Fruit fly (Drosophila melanogaster) whole organism, prepupa: Measurements from ENCODE around the gene repo.

Experiments
- Blimp-1 ChIP-seq: fragments of 200-800 bp; sonication (Bioruptor generic); optimal IDR thresholded peaks from 3 replicates; lab custom pipeline; 2017; ENCODE audit warnings: missing biosample characterization, missing genetic modification characterization, mild to moderate bottlenecking, moderate library complexity, missing genetic modification reagents
- CG10631 ChIP-seq: fragments of 200-800 bp; sonication (Bioruptor generic); optimal IDR thresholded peaks from 2 replicates; lab custom pipeline; 2016; ENCODE audit warnings: missing biosample characterization, missing genetic modification characterization
- CG11762 ChIP-seq: fragments of 200-800 bp; sonication (Bioruptor generic); optimal IDR thresholded peaks from 3 replicates; lab custom pipeline; 2016; ENCODE audit warnings: missing biosample characterization, missing genetic modification characterization; ENCODE audit not compliant: insufficient read depth
- CG11902 ChIP-seq: fragments of 200-800 bp; sonication (Bioruptor generic); optimal IDR thresholded peaks from 3 replicates; lab custom pipeline; 2016; ENCODE audit warnings: missing biosample characterization, missing genetic modification characterization
- CG15336 ChIP-seq: fragments of 200-800 bp; sonication (Bioruptor generic); IDR thresholded peaks from 2 replicates; pipeline ENCODE4 v1.3.6; 2022; ENCODE audit warnings: missing biosample characterization, missing genetic modification characterization
- CG1621 ChIP-seq: fragments of 200-800 bp; sonication (Bioruptor generic); optimal IDR thresholded peaks from 3 replicates; lab custom pipeline; 2018; ENCODE audit warnings: missing biosample characterization, mild to moderate bottlenecking, missing genetic modification characterization
- CG16779 ChIP-seq: fragments of 200-800 bp; sonication (Bioruptor generic); optimal IDR thresholded peaks from 3 replicates; lab custom pipeline; 2017; ENCODE audit warnings: missing biosample characterization, mild to moderate bottlenecking, missing genetic modification characterization
- CG31627 ChIP-seq: fragments of 200-800 bp; sonication (Bioruptor generic); optimal IDR thresholded peaks from 3 replicates; lab custom pipeline; 2016; ENCODE audit warnings: missing biosample characterization, missing genetic modification characterization
- CG32006 ChIP-seq: fragments of 200-800 bp; sonication (Bioruptor generic); optimal IDR thresholded peaks from 3 replicates; lab custom pipeline; 2017; ENCODE audit warnings: missing biosample characterization, mild to moderate bottlenecking, missing genetic modification characterization
- CG34406 ChIP-seq: fragments of 200-800 bp; sonication (Bioruptor generic); optimal IDR thresholded peaks from 3 replicates; lab custom pipeline; 2016; ENCODE audit warnings: missing biosample characterization, missing genetic modification characterization
- CG6163 ChIP-seq: fragments of 200-800 bp; sonication (Bioruptor generic); IDR thresholded peaks from 3 replicates; pipeline ENCODE4 v1.3.6; 2022; ENCODE audit warnings: missing biosample characterization, missing genetic modification characterization
- CG6276 ChIP-seq: fragments of 200-800 bp; sonication (Bioruptor generic); optimal IDR thresholded peaks from 2 replicates; lab custom pipeline; 2017; ENCODE audit warnings: missing biosample characterization, mild to moderate bottlenecking, missing genetic modification characterization
- CG6792 ChIP-seq: fragments of 200-800 bp; sonication (Bioruptor generic); optimal IDR thresholded peaks from 3 replicates; lab custom pipeline; 2016; ENCODE audit warnings: missing biosample characterization, missing genetic modification characterization
- CG6808 ChIP-seq: fragments of 200-800 bp; sonication (Bioruptor generic); optimal IDR thresholded peaks from 3 replicates; lab custom pipeline; 2017; ENCODE audit warnings: missing biosample characterization, missing genetic modification characterization, mild to moderate bottlenecking, moderate library complexity, missing genetic modification reagents
- CG7368 ChIP-seq: fragments of 200-800 bp; sonication (Bioruptor generic); optimal IDR thresholded peaks from 3 replicates; lab custom pipeline; 2016; ENCODE audit warnings: missing biosample characterization, missing genetic modification characterization
- CG8119 ChIP-seq: fragments of 200-800 bp; sonication (Bioruptor generic); IDR thresholded peaks from 3 replicates; pipeline ENCODE4 v1.3.6; 2022; ENCODE audit warnings: missing biosample characterization, missing genetic modification characterization
- CG8632 ChIP-seq: fragments of 200-800 bp; sonication (Bioruptor generic); optimal IDR thresholded peaks from 3 replicates; lab custom pipeline; 2016; ENCODE audit warnings: missing biosample characterization, missing genetic modification characterization
- CG9139 ChIP-seq: fragments of 200-800 bp; sonication (Bioruptor generic); optimal IDR thresholded peaks from 3 replicates; lab custom pipeline; 2017; ENCODE audit warnings: missing biosample characterization, mild to moderate bottlenecking, missing genetic modification characterization
- Eip75B ChIP-seq: fragments of 200-800 bp; sonication (Bioruptor generic); optimal IDR thresholded peaks from 3 replicates; lab custom pipeline; 2016; ENCODE audit warnings: missing biosample characterization, missing genetic modification characterization
- Eip78C ChIP-seq: fragments of 200-800 bp; sonication (Bioruptor generic); peaks from one replicate; lab custom pipeline; 2016; ENCODE audit warnings: missing biosample characterization, missing genetic modification characterization
- Ets21C ChIP-seq: fragments of 200-800 bp; sonication (Bioruptor generic); optimal IDR thresholded peaks from 3 replicates; lab custom pipeline; 2016; ENCODE audit warnings: missing biosample characterization, missing genetic modification characterization
- Gug ChIP-seq: fragments of 200-800 bp; sonication (Bioruptor generic); IDR thresholded peaks from 2 replicates; pipeline ENCODE4 v1.3.6; 2022; ENCODE audit warnings: missing biosample characterization, missing genetic modification characterization
- Hr39 ChIP-seq: fragments of 200-800 bp; sonication (Bioruptor generic); optimal IDR thresholded peaks from 2 replicates; lab custom pipeline; 2016; ENCODE audit warnings: missing biosample characterization, missing genetic modification characterization
- Lpt ChIP-seq: fragments of 200-800 bp; sonication (Bioruptor generic); optimal IDR thresholded peaks from 3 replicates; lab custom pipeline; 2016; ENCODE audit warnings: missing biosample characterization, missing genetic modification characterization
- Met ChIP-seq: fragments of 200-800 bp; sonication (Bioruptor generic); optimal IDR thresholded peaks from 3 replicates; lab custom pipeline; 2016; ENCODE audit warnings: missing biosample characterization, missing genetic modification characterization
- Sox102F ChIP-seq: fragments of 200-800 bp; sonication (Bioruptor generic); optimal IDR thresholded peaks from 2 replicates; lab custom pipeline; 2016; ENCODE audit warnings: missing biosample characterization, mild to moderate bottlenecking, missing genetic modification characterization
- Sox14 ChIP-seq: fragments of 200-800 bp; sonication (Bioruptor generic); optimal IDR thresholded peaks from 3 replicates; lab custom pipeline; 2016; ENCODE audit warnings: missing biosample characterization, missing genetic modification characterization
- cyc ChIP-seq: fragments of 200-800 bp; sonication (Bioruptor generic); optimal IDR thresholded peaks from 3 replicates; lab custom pipeline; 2016; ENCODE audit warnings: missing biosample characterization, missing genetic modification characterization
- dsx ChIP-seq: fragments of 200-800 bp; optimal IDR thresholded peaks from 3 replicates; lab custom pipeline; 2019; ENCODE audit warnings: missing biosample characterization, mild to moderate bottlenecking, missing genetic modification characterization, moderate library complexity; ENCODE audit not compliant: poor library complexity, severe bottlenecking
- eg ChIP-seq: fragments of 200-800 bp; sonication (Bioruptor generic); IDR thresholded peaks from 3 replicates; pipeline ENCODE4 v1.3.6; 2022; ENCODE audit warnings: missing biosample characterization, missing genetic modification characterization
- fd85E ChIP-seq: fragments of 200-800 bp; sonication (Bioruptor generic); optimal IDR thresholded peaks from 3 replicates; lab custom pipeline; 2016; ENCODE audit warnings: missing biosample characterization, missing genetic modification characterization
- fkh ChIP-seq: fragments of 200-800 bp; sonication (Bioruptor generic); optimal IDR thresholded peaks from 3 replicates; lab custom pipeline; 2017; ENCODE audit warnings: missing biosample characterization, mild to moderate bottlenecking, missing genetic modification characterization, moderate library complexity
- pdm3 ChIP-seq: fragments of 200-800 bp; sonication (Bioruptor generic); optimal IDR thresholded peaks from 3 replicates; lab custom pipeline; 2016; ENCODE audit warnings: missing biosample characterization, missing genetic modification characterization
- ss ChIP-seq, 2 experiments: fragments of 200-800 bp; sonication (Bioruptor generic); optimal IDR thresholded peaks; 2 replicates in 1 of 2; 3 replicates in 1 of 2; lab custom pipeline; 2017 to 2018; ENCODE audit warnings: mild to moderate bottlenecking in 2 of 2, missing biosample characterization in 2 of 2, missing genetic modification characterization in 2 of 2, moderate library complexity in 1 of 2
- svp ChIP-seq: fragments of 200-800 bp; sonication (Bioruptor generic); peaks from one replicate; lab custom pipeline; 2016; ENCODE audit warnings: missing biosample characterization, missing genetic modification characterization
- vri ChIP-seq: fragments of 200-800 bp; sonication (Bioruptor generic); optimal IDR thresholded peaks from 3 replicates; lab custom pipeline; 2016; ENCODE audit warnings: missing biosample characterization, mild to moderate bottlenecking, missing genetic modification characterization

Gene repo

dm6 chr3R:18244171-18245043 is 8.4 kb downstream of the repo start:
- no peak for TF ChIP-seq CG11902 (GFP tag; lab: Kevin White, UChicago)
- peak; percentile 25 for TF ChIP-seq vri (GFP tag; lab: Kevin White, UChicago)
- TF ChIP-seq svp (GFP tag; lab: Kevin White, UChicago): peak; percentile 100
- no peak for TF ChIP-seq CG6276
- TF ChIP-seq fd85E: no peak
- peak; percentile 19; the same call in 2 of the 3 replicates for TF ChIP-seq CG8119 (GFP tag; lab: Robert Waterston, UW)
- TF ChIP-seq Sox14 (GFP tag; lab: Kevin White, UChicago): peak; percentile 32
- TF ChIP-seq Eip78C (GFP tag; lab: Kevin White, UChicago): peak; percentile 56
- peak; percentile 79 for TF ChIP-seq Lpt (GFP tag; lab: Kevin White, UChicago)
- TF ChIP-seq fkh (GFP tag; lab: Kevin White, UChicago): peak; percentile 53
- peak; percentile 35 for TF ChIP-seq dsx
- no peak for TF ChIP-seq CG15336 (GFP tag; lab: Robert Waterston, UW)
- peak; percentile 24 for TF ChIP-seq CG1621 (tag; lab: Kevin White, UChicago)
- no peak for TF ChIP-seq CG7368 (GFP tag; lab: Kevin White, UChicago)
- no peak for TF ChIP-seq Ets21C (GFP tag; lab: Kevin White, UChicago)
- peak; percentile 65; the same call in 2 of the 3 replicates for TF ChIP-seq CG6163 (GFP tag; lab: Robert Waterston, UW)
- TF ChIP-seq CG8632 (GFP tag; lab: Kevin White, UChicago): no peak
- TF ChIP-seq eg (GFP tag; lab: Robert Waterston, UW): peak; percentile 47; the same call in 1 of the 3 replicates
- TF ChIP-seq cyc (GFP tag; lab: Kevin White, UChicago): peak; percentile 21
- TF ChIP-seq CG6792 (GFP tag; lab: Kevin White, UChicago): peak; percentile 13
- peak; percentile 57 for TF ChIP-seq Eip75B (GFP tag; lab: Kevin White, UChicago)
- no peak for TF ChIP-seq Blimp-1 (GFP tag; lab: Kevin White, UChicago)
- no peak for TF ChIP-seq pdm3 (GFP tag; lab: Kevin White, UChicago)
- TF ChIP-seq ss (GFP tag; optimal IDR thresholded peaks at IDR 0.05; lab: Kevin White, UChicago): no peak
- TF ChIP-seq, all 60 proteins: peak for 14

dm6 chr3R:18245044-18245596 is 9.1 kb downstream of the repo start:
- peak in 1 of 2 experiments; percentile 0 for TF ChIP-seq ss (GFP tag; optimal IDR thresholded peaks at IDR 0.05; lab: Kevin White, UChicago)
- TF ChIP-seq svp (GFP tag; lab: Kevin White, UChicago): no peak

dm6 chr3R:18246041-18246440 is 10.0 kb downstream of the repo start:
- TF ChIP-seq Met (GFP tag; lab: Kevin White, UChicago) (no peak), Sox102F (GFP tag; lab: Kevin White, UChicago) (no peak), CG6163 (GFP tag; lab: Robert Waterston, UW) (no peak), CG10631 (GFP tag; lab: Kevin White, UChicago) (no peak), CG6808 (GFP tag; lab: Kevin White, UChicago) (no peak), Gug (no peak), Sox14 (GFP tag; lab: Kevin White, UChicago) (no peak), Hr39 (GFP tag; lab: Kevin White, UChicago) (no peak), CG32006 (no peak), pdm3 (GFP tag; lab: Kevin White, UChicago) (no peak)

DNA sequence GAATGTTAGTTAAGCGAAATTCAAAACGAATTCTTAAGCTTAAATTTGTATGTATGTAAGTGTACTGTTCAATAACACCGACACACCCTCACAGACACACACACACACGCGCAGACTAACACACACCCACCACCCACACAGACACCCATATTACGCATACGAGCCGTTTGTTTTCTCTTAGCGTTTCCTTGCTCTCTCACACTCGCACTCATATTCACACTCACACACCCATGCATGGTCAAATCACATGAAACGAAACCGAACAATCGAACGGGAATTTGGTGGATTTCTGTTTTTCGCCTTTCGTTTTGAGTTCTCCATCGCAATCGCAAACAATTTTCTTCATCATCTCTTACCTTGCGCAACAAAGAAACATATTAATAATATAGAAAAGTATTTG is 13.3 kb downstream of the repo start:
- no peak for TF ChIP-seq CG16779 (tag; lab: Kevin White, UChicago)
- no peak for TF ChIP-seq CG31627 (GFP tag; lab: Kevin White, UChicago)
- no peak for TF ChIP-seq fd85E
- no peak for TF ChIP-seq CG32006
- TF ChIP-seq CG34406 (GFP tag; lab: Kevin White, UChicago): no peak
- TF ChIP-seq CG1621 (tag; lab: Kevin White, UChicago): no peak
- TF ChIP-seq dsx: no peak
- no peak for TF ChIP-seq CG11762 (GFP tag; lab: Kevin White, UChicago)
- no peak for TF ChIP-seq Sox14 (GFP tag; lab: Kevin White, UChicago)
- TF ChIP-seq CG9139 (GFP tag; lab: Kevin White, UChicago): no peak
- TF ChIP-seq ss (GFP tag; optimal IDR thresholded peaks at IDR 0.05; lab: Kevin White, UChicago): no peak
- TF ChIP-seq, all 60 proteins: peak for 0
